Worm (Caenorhabditis elegans) whole organism, late embryonic: Measurements from ENCODE around the gene F40A3.6.

Source experiments
- F13H6.1 ChIP-seq: sonication (generic microtip); optimal IDR thresholded peaks from 2 replicates; lab custom pipeline; 2016; ENCODE audit warnings: missing genetic modification characterization, missing compliant biosample characterization
- K02D7.2 ChIP-seq: sonication (generic microtip); optimal IDR thresholded peaks from 2 replicates; lab custom pipeline; 2017; ENCODE audit warnings: mild to moderate bottlenecking, missing genetic modification characterization, missing compliant biosample characterization
- Y22D7AL.16 ChIP-seq: sonication (generic microtip); optimal IDR thresholded peaks from 2 replicates; lab custom pipeline; 2016; ENCODE audit warnings: missing genetic modification characterization, missing compliant biosample characterization
- ama-1 ChIP-seq: fragments of 150-350 bp; optimal IDR thresholded peaks from 2 replicates; lab custom pipeline; 2014
- ceh-14 ChIP-seq: sonication (generic microtip); optimal IDR thresholded peaks from 2 replicates; lab custom pipeline; 2016; ENCODE audit warnings: missing genotype, missing genetic modification characterization, missing compliant biosample characterization
- ceh-18 ChIP-seq: sonication (generic microtip); optimal IDR thresholded peaks from 2 replicates; lab custom pipeline; 2016; ENCODE audit warnings: missing genetic modification characterization, missing compliant biosample characterization
- ceh-19 ChIP-seq: fragments of 200-800 bp; sonication (Bioruptor generic); optimal IDR thresholded peaks from 2 replicates; lab custom pipeline; 2018; ENCODE audit warnings: mild to moderate bottlenecking, missing genetic modification characterization, missing compliant biosample characterization
- ceh-2 ChIP-seq: sonication (generic microtip); optimal IDR thresholded peaks from 2 replicates; lab custom pipeline; 2016; ENCODE audit warnings: missing genotype, missing genetic modification characterization, missing compliant biosample characterization
- ceh-22 ChIP-seq: sonication (generic microtip); optimal IDR thresholded peaks from 2 replicates; lab custom pipeline; 2017; ENCODE audit warnings: missing biosample characterization, missing genetic modification characterization
- ceh-24 ChIP-seq: sonication (generic microtip); optimal IDR thresholded peaks from 2 replicates; lab custom pipeline; 2016; ENCODE audit warnings: mild to moderate bottlenecking, missing genetic modification characterization, missing compliant biosample characterization
- ceh-48 ChIP-seq: sonication (generic microtip); optimal IDR thresholded peaks from 2 replicates; lab custom pipeline; 2016; ENCODE audit warnings: missing genetic modification characterization, inconsistent platforms, missing compliant biosample characterization
- ceh-6 ChIP-seq: fragments of 200-800 bp; sonication (Bioruptor generic); optimal IDR thresholded peaks from 2 replicates; lab custom pipeline; 2018; ENCODE audit warnings: mild to moderate bottlenecking, missing genetic modification characterization, missing compliant biosample characterization
- elt-4 ChIP-seq: sonication (generic microtip); optimal IDR thresholded peaks from 2 replicates; lab custom pipeline; 2016; ENCODE audit warnings: missing genetic modification characterization, missing compliant biosample characterization
- ets-4 ChIP-seq: sonication (generic microtip); optimal IDR thresholded peaks from 2 replicates; lab custom pipeline; 2016; ENCODE audit warnings: missing genetic modification characterization, missing compliant biosample characterization
- fkh-10 ChIP-seq: fragments of 150-350 bp; optimal IDR thresholded peaks from 2 replicates; lab custom pipeline; 2014; ENCODE audit warnings: missing biosample characterization, missing genetic modification reagents, missing genetic modification characterization
- gmeb-2 ChIP-seq: sonication (generic microtip); optimal IDR thresholded peaks from 2 replicates; lab custom pipeline; 2016; ENCODE audit warnings: missing genetic modification characterization, inconsistent platforms, missing compliant biosample characterization
- hlh-13 ChIP-seq: fragments of 200-800 bp; sonication (Bioruptor generic); optimal IDR thresholded peaks from 2 replicates; lab custom pipeline; 2018; ENCODE audit warnings: mild to moderate bottlenecking, missing genetic modification characterization, missing compliant biosample characterization
- hlh-30 ChIP-seq: sonication (generic microtip); optimal IDR thresholded peaks from 2 replicates; lab custom pipeline; 2017; ENCODE audit warnings: antibody characterized with exemption, missing genetic modification characterization, missing compliant biosample characterization; ENCODE audit not compliant: insufficient read depth
- hlh-6 ChIP-seq: sonication (generic microtip); optimal IDR thresholded peaks from 2 replicates; lab custom pipeline; 2016; ENCODE audit warnings: missing genotype, missing genetic modification characterization, missing compliant biosample characterization
- lim-6 ChIP-seq: sonication (generic microtip); optimal IDR thresholded peaks from 2 replicates; lab custom pipeline; 2016; ENCODE audit warnings: missing genetic modification characterization, missing compliant biosample characterization
- lin-11 ChIP-seq: fragments of 200-800 bp; sonication (Bioruptor generic); optimal IDR thresholded peaks from 2 replicates; lab custom pipeline; 2018; ENCODE audit warnings: mild to moderate bottlenecking, missing genetic modification characterization, missing compliant biosample characterization
- madf-2 ChIP-seq: sonication (generic microtip); optimal IDR thresholded peaks from 2 replicates; lab custom pipeline; 2017; ENCODE audit warnings: missing genetic modification characterization, missing compliant biosample characterization
- mec-3 ChIP-seq: sonication (generic microtip); optimal IDR thresholded peaks from 2 replicates; lab custom pipeline; 2016; ENCODE audit warnings: borderline replicate concordance, missing genetic modification characterization, missing compliant biosample characterization
- nfya-1 ChIP-seq: sonication (generic microtip); optimal IDR thresholded peaks from 2 replicates; lab custom pipeline; 2017; ENCODE audit warnings: missing genetic modification characterization, mild to moderate bottlenecking, missing compliant biosample characterization, antibody characterized with exemption, moderate library complexity
- nhr-11 ChIP-seq: fragments of 150-350 bp; optimal IDR thresholded peaks from 2 replicates; lab custom pipeline; 2014; ENCODE audit warnings: missing biosample characterization, missing genetic modification characterization
- nhr-232 ChIP-seq: sonication (generic microtip); optimal IDR thresholded peaks from 2 replicates; lab custom pipeline; 2016; ENCODE audit warnings: missing genetic modification characterization, missing compliant biosample characterization
- pax-1 ChIP-seq: fragments of 150-350 bp; optimal IDR thresholded peaks from 2 replicates; lab custom pipeline; 2014; ENCODE audit warnings: missing biosample characterization, missing genetic modification characterization
- pros-1 ChIP-seq: fragments of 150-350 bp; optimal IDR thresholded peaks from 2 replicates; lab custom pipeline; 2014; ENCODE audit warnings: missing biosample characterization, missing genetic modification reagents, missing genetic modification characterization
- ref-2 ChIP-seq: sonication (generic microtip); optimal IDR thresholded peaks from 2 replicates; lab custom pipeline; 2016; ENCODE audit warnings: missing genetic modification characterization, missing compliant biosample characterization
- sdc-2 ChIP-seq: sonication (generic microtip); optimal IDR thresholded peaks from 2 replicates; lab custom pipeline; 2016; ENCODE audit warnings: missing genotype, missing genetic modification characterization, missing compliant biosample characterization
- sox-4 ChIP-seq: sonication (generic microtip); optimal IDR thresholded peaks from 2 replicates; lab custom pipeline; 2017; ENCODE audit warnings: mild to moderate bottlenecking, missing genetic modification characterization, inconsistent platforms, missing compliant biosample characterization
- syd-9 ChIP-seq: sonication (generic microtip); optimal IDR thresholded peaks from 2 replicates; lab custom pipeline; 2016; ENCODE audit warnings: mild to moderate bottlenecking, missing genetic modification characterization, moderate library complexity, missing compliant biosample characterization
- tbx-2 ChIP-seq: sonication (generic microtip); optimal IDR thresholded peaks from 2 replicates; lab custom pipeline; 2016; ENCODE audit warnings: missing genetic modification characterization, missing compliant biosample characterization
- tbx-7 ChIP-seq: sonication (generic microtip); optimal IDR thresholded peaks from 2 replicates; lab custom pipeline; 2016; ENCODE audit warnings: missing genotype, missing genetic modification characterization, missing compliant biosample characterization
- unc-3 ChIP-seq, 2 experiments: fragments of 200-800 bp in 1 of 2; sonication (Bioruptor generic) in 1 of 2; sonication (generic microtip) in 1 of 2; conservative IDR thresholded peaks in 1 of 2; optimal IDR thresholded peaks in 1 of 2; 2 replicates each; pipeline versions ENCODE4 v1.3.6 to Lab custom; 2016 to 2022; ENCODE audit warnings: missing compliant biosample characterization in 2 of 2, missing genetic modification characterization in 2 of 2, missing genetic modification reagents in 1 of 2
- unc-42 ChIP-seq: sonication (generic microtip); optimal IDR thresholded peaks from 2 replicates; lab custom pipeline; 2016; ENCODE audit warnings: missing genotype, missing genetic modification characterization, missing compliant biosample characterization
- ztf-16 ChIP-seq: sonication (generic microtip); optimal IDR thresholded peaks from 2 replicates; lab custom pipeline; 2017; ENCODE audit warnings: missing genetic modification characterization, missing compliant biosample characterization

The F40A3.6 gene

DNA sequence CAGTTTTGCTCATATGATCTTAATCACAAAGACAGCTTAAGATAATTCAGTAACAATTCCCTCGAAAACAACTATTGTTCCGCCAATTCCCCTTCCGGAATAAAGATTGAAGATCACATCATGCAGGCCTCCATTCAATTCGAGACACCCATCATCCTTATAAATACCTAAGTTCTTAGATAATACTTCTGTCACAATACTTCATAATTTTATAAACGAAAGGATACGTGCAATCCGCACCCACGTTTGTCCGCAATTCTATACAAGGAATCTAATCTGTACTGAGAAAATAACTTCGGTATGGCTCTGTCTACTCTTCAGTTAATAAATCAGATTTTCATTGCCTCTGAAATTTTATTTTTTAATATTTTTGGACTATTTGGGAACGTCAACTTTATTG lies 35.0 kb upstream of the F40A3.6 start, which contains the start of gene srsx-5:
Gene srsx-5 (plus strand): TSS at position 301 of the 400 bp plus-strand sequence.
- TF ChIP-seq ceh-19 (GFP tag; lab: Kevin White, UChicago) (no peak), pros-1 (tag; lab: Kevin White, UChicago) (no peak), elt-4 (no peak), ceh-2 (tag; lab: Kevin White, UChicago) (no peak), tbx-7 (tag; lab: Kevin White, UChicago) (no peak), madf-2 (tag; lab: Kevin White, UChicago) (no peak), sox-4 (no peak), syd-9 (tag; lab: Kevin White, UChicago) (no peak), nfya-1 (tag; lab: Kevin White, UChicago) (no peak), ztf-16 (tag; lab: Kevin White, UChicago) (no peak)

DNA sequence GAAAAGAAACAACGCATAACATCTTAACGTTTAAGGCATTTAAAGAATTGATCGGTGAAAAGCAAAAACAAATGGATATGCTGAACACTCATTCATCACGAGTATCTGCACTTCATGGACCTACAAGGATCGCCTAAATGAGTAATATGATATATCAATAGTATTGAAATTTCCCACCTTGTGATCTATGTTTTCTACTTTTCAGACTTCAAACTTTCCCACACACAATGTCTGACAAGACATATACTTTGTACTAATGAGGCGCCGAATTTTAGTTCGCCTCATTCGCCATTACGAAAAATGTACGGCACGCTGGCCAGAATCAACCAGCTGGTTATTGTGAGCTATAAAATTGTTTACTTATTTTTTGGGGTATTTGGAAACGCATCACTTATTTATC lies 33.1 kb upstream of the F40A3.6 start, which contains the start of gene srsx-6:
Gene srsx-6 (plus strand): TSS at position 301 of the 400 bp plus-strand sequence.
- no peak for TF ChIP-seq tbx-2 (tag; lab: Kevin White, UChicago)
- TF ChIP-seq gmeb-2 (tag; lab: Kevin White, UChicago): no peak
- TF ChIP-seq unc-3 (GFP tag; conservative IDR thresholded peaks at IDR 0.05; lab: Robert Waterston, UW): no peak
- TF ChIP-seq unc-3 (tag; optimal IDR thresholded peaks at IDR 0.05; lab: Kevin White, UChicago): no peak
- TF ChIP-seq K02D7.2 (tag; lab: Kevin White, UChicago): no peak
- TF ChIP-seq lim-6 (tag; lab: Kevin White, UChicago): no peak

DNA sequence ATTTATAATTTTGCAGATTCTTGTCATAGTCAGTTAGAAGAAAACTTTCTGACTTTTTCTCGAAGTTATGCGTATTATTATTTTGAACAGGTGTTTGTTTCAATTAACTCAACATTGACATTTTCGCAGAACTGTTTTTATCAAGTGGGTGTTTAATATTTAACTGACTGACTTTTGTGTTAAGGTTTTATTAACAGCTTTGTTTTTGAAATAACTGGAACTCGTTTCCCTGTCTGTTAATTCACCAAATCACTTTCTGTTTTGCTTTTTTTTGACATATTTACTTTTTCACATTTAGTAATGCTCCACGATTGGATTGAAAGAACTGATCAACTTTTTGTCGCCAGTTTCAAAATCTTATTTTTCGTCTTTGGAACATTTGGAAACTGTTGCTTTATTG lies 31.8 kb upstream of the F40A3.6 start, which contains the start of gene srsx-7:
Gene srsx-7 (plus strand): TSS at position 301 of the 400 bp plus-strand sequence.
- no peak for TF ChIP-seq nhr-11 (tag; lab: Kevin White, UChicago)
- TF ChIP-seq madf-2 (tag; lab: Kevin White, UChicago): no peak
- no peak for TF ChIP-seq pros-1 (tag; lab: Kevin White, UChicago)
- no peak for TF ChIP-seq F13H6.1 (tag; lab: Kevin White, UChicago)
- no peak for TF ChIP-seq ceh-22
- TF ChIP-seq ref-2: no peak
- TF ChIP-seq pax-1 (tag; lab: Kevin White, UChicago): no peak
- TF ChIP-seq fkh-10 (GFP tag; lab: Kevin White, UChicago): no peak
- no peak for TF ChIP-seq lin-11 (tag; lab: Kevin White, UChicago)
- no peak for TF ChIP-seq ceh-48 (tag; lab: Kevin White, UChicago)
- no peak for TF ChIP-seq unc-42 (tag; lab: Kevin White, UChicago)
- TF ChIP-seq ztf-16 (tag; lab: Kevin White, UChicago): no peak
- no peak for TF ChIP-seq ceh-18 (tag; lab: Kevin White, UChicago)
- no peak for TF ChIP-seq tbx-2 (tag; lab: Kevin White, UChicago)
- TF ChIP-seq hlh-30 (tag; lab: Kevin White, UChicago): no peak
- no peak for TF ChIP-seq ceh-24 (tag; lab: Kevin White, UChicago)
- no peak for TF ChIP-seq Y22D7AL.16 (tag; lab: Kevin White, UChicago)
- no peak for TF ChIP-seq ama-1 (lab: Kevin White, UChicago)

DNA sequence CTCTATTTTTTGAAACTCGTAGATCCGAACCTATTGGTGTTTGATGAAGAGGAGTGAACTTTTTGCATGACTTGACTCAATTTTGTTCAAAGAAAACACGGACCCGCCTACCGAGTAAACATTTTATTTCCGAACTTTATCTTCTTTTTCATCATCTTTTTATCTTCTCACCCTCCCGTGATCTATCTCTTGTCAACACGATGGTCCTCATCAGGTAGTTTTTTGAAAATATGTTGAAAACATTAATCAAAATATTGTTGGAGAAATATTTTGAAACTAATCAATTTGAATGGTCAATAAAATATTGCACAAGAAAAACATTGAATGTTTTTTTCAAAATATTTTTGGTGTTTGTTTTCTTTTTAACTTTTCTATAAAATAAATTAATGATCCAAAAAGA lies 14.8 kb upstream of the F40A3.6 start:
- TF ChIP-seq nhr-232 (tag; lab: Kevin White, UChicago): no peak
- no peak for TF ChIP-seq tbx-2 (tag; lab: Kevin White, UChicago)
- TF ChIP-seq Y22D7AL.16 (tag; lab: Kevin White, UChicago): no peak
- TF ChIP-seq ceh-6 (GFP tag; lab: Kevin White, UChicago): no peak
- no peak for TF ChIP-seq ceh-14
- no peak for TF ChIP-seq pros-1 (tag; lab: Kevin White, UChicago)
- no peak for TF ChIP-seq ref-2
- no peak for TF ChIP-seq sdc-2

DNA sequence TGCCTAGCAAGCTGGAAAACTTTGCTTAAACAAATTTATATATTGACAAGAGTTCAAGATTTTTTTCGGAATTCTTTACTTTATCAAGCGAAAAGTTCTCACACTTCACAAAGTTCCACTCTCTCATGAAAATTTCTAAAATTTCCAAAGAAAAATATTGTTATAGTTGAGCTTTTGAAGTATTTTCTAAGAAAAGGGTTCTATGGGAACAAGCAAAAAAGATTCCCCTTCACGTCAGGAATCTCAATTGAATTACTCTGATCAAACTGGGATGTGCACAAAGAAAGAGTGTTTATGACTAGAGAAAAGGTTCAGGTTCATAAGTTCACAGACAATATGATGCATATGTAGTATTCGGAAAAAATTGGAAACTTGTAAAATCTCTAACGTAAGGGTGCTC lies 10.7 kb upstream of the F40A3.6 start:
- TF ChIP-seq mec-3 (tag; lab: Kevin White, UChicago) (no peak), ceh-24 (tag; lab: Kevin White, UChicago) (no peak), ets-4 (no peak), elt-4 (no peak), hlh-13 (GFP tag; lab: Kevin White, UChicago) (no peak), hlh-6 (no peak)
